Fruit fly (Drosophila melanogaster) S2 (cell line): ENCODE results near the gene EMC2B.

Source experiments
- CG8478 ChIP-seq: fragments of >200 bp; optimal IDR thresholded peaks from 2 replicates; lab custom pipeline; 2018
- CTCF ChIP-seq, 2 experiments: fragments of >200 bp; optimal IDR thresholded peaks; 2 replicates each; lab custom pipeline; 2018

DNA sequence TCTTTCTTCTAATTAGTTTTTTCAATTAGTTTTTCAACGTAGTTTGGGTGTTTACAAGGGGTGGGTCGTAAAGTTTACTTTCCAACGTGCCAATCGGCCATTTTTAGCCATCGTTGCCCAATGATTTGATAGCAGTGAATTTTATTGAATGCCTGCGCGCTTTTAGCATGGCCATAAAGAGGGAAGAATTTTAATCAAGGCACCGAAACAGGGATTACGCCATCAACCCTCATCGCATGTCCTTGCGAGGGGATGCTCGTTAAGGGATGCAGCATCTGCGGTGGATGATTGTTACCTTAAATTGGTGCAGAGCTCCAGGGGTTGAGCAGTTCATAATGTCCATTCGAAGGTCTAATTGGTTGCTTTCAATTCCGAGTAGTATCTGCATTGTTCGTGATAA, 8.7 kb downstream of the EMC2B start:
- no peak for TF ChIP-seq CTCF (optimal IDR thresholded peaks at IDR 0.05; lab: Kevin White, UChicago)
- no peak for TF ChIP-seq CG8478
